Fruit fly (Drosophila melanogaster): ENCODE results near the gene MICU1.

MICU1 gene

DNA sequence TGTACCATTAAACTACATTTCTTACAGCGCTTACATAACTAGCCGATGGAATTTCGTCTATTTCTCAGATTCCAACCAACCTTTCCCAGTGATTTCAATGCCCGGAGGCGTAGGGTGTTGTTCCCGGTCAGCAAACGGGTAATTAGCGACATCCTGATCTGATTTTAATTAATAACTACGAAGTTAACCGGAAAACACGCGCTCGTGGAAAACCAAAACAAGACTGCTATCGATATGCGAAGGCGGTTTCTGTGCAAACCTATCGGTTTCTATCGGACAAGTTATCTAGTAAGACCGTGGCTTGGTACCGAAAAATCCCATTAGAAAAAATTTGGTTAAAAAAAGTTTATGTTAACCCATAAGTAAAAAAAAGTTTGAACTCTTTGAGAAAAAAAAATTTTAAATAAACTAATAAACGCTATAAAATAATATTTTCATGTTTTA is 40.8 kb downstream of the MICU1 start, which contains the start of gene mEFG1 (continued):
- TF ChIP-seq Doc3 (GFP tag; IDR thresholded peaks at IDR 0.05; ENCODE audit: partially characterized antibody) (peak; percentile 64), CG11456 (GFP tag; IDR thresholded peaks at IDR 0.05) (no peak), CG7928 (GFP tag; optimal IDR thresholded peaks at IDR 0.05) (no peak), unc-4 (GFP tag; IDR thresholded peaks at IDR 0.05; ENCODE audit: partially characterized antibody) (peak; percentile 75), sd (tag; optimal IDR thresholded peaks at IDR 0.05) (no peak), Hr51 (GFP tag; optimal IDR thresholded peaks at IDR 0.05) (no peak), sug (tag; optimal IDR thresholded peaks at IDR 0.05) (peak; percentile 8), CG10209 (GFP tag; optimal IDR thresholded peaks at IDR 0.05) (no peak), Bgb (GFP tag; IDR thresholded peaks at IDR 0.05; ENCODE audit: partially characterized antibody) (peak; percentile 79), CG7963 (GFP tag; IDR thresholded peaks at IDR 0.05; ENCODE audit: partially characterized antibody) (peak; percentile 80), CG6765 (GFP tag; optimal IDR thresholded peaks at IDR 0.05) (no peak), vnd (GFP tag; IDR thresholded peaks at IDR 0.05; ENCODE audit: partially characterized antibody) (peak; percentile 67), CG2199 (GFP tag; IDR thresholded peaks at IDR 0.05) (no peak), pum (GFP tag; optimal IDR thresholded peaks at IDR 0.05) (no peak), klu (GFP tag; IDR thresholded peaks at IDR 0.05) (no peak), tgo (GFP tag; IDR thresholded peaks at IDR 0.05) (no peak), zen (tag; optimal IDR thresholded peaks at IDR 0.05) (peak; percentile 16), CG12659 (GFP tag; optimal IDR thresholded peaks at IDR 0.05) (peak; percentile 22), CG4424 (GFP tag; optimal IDR thresholded peaks at IDR 0.05) (no peak), HLH4C (GFP tag; IDR thresholded peaks at IDR 0.05; ENCODE audit: partially characterized antibody) (peak; percentile 84), Scr (GFP tag; IDR thresholded peaks at IDR 0.05; ENCODE audit: partially characterized antibody) (peak; percentile 80), CG17802 (tag; optimal IDR thresholded peaks at IDR 0.05) (no peak), CG17829 (tag; optimal IDR thresholded peaks at IDR 0.05) (peak; percentile 26), danr (GFP tag; IDR thresholded peaks at IDR 0.05) (no peak), CG31441 (GFP tag; IDR thresholded peaks at IDR 0.05) (no peak), ara (GFP tag; IDR thresholded peaks at IDR 0.05) (no peak), cg (GFP tag; optimal IDR thresholded peaks at IDR 0.05) (no peak), Eip74EF (GFP tag; optimal IDR thresholded peaks at IDR 0.05) (no peak), ac (GFP tag; optimal IDR thresholded peaks at IDR 0.05) (no peak), Spps (tag; optimal IDR thresholded peaks at IDR 0.05) (no peak), CG2120 (GFP tag; optimal IDR thresholded peaks at IDR 0.05) (peak; percentile 8), ERR (GFP tag; optimal IDR thresholded peaks at IDR 0.05) (no peak), CG34224 (GFP tag; IDR thresholded peaks at IDR 0.05; ENCODE audit: partially characterized antibody) (peak; percentile 79), gfzf (GFP tag; optimal IDR thresholded peaks at IDR 0.05) (peak; percentile 78), CG16779 (GFP tag; IDR thresholded peaks at IDR 0.05) (no peak), Lhr (GFP tag; optimal IDR thresholded peaks at IDR 0.05) (no peak), wek (GFP tag; optimal IDR thresholded peaks at IDR 0.05) (no peak), ssp (GFP tag; IDR thresholded peaks at IDR 0.05) (no peak), HLH54F (GFP tag; optimal IDR thresholded peaks at IDR 0.05) (no peak), nerfin-2 (GFP tag; IDR thresholded peaks at IDR 0.05; ENCODE audit: partially characterized antibody) (peak; percentile 55; the same call in 1 of the 2 replicates), CG2116 (GFP tag; optimal IDR thresholded peaks at IDR 0.05) (peak; percentile 86), CG10959 (GFP tag; IDR thresholded peaks at IDR 0.05) (no peak), Ets97D (GFP tag; optimal IDR thresholded peaks at IDR 0.05) (peak; percentile 14), Sry-δ (GFP tag; optimal IDR thresholded peaks at IDR 0.05) (peak; percentile 34), CG18476 (GFP tag; optimal IDR thresholded peaks at IDR 0.05) (no peak), BEAF-32 (GFP tag; optimal IDR thresholded peaks at IDR 0.05) (peak; percentile 69), sr (GFP tag; IDR thresholded peaks at IDR 0.05) (no peak), Sox100B (GFP tag; optimal IDR thresholded peaks at IDR 0.05) (peak; percentile 14), Six4 (GFP tag; optimal IDR thresholded peaks at IDR 0.05) (no peak), Mad (GFP tag; optimal IDR thresholded peaks at IDR 0.05) (no peak)
